Fruit fly (Drosophila melanogaster): ENCODE measurements around the gene CG13361.
A peak's percentile ranks its signal among the peaks of the same experiment; 100 is the strongest.

The CG13361 gene

dm6 chrX:768480-769123 lies 15.1 kb upstream of the CG13361 start:
- no peak for TF ChIP-seq Hr78 (GFP tag; optimal IDR thresholded peaks at IDR 0.05)
- TF ChIP-seq N (GFP tag; optimal IDR thresholded peaks at IDR 0.05), result no peak
- TF ChIP-seq Myc (optimal IDR thresholded peaks at IDR 0.05), result no peak
- no peak for TF ChIP-seq pan (optimal IDR thresholded peaks at IDR 0.05)
- no peak for TF ChIP-seq Mio (GFP tag; optimal IDR thresholded peaks at IDR 0.05)
- TF ChIP-seq sv (GFP tag; optimal IDR thresholded peaks at IDR 0.05), result no peak
- no peak for TF ChIP-seq Rel (GFP tag; optimal IDR thresholded peaks at IDR 0.05)
- no peak for TF ChIP-seq Rel (tag; optimal IDR thresholded peaks at IDR 0.05)
- TF ChIP-seq dmrt93B (GFP tag; optimal IDR thresholded peaks at IDR 0.05), result no peak
- no peak for TF ChIP-seq psq (GFP tag; optimal IDR thresholded peaks at IDR 0.05)
- TF ChIP-seq Hnf4 (GFP tag; optimal IDR thresholded peaks at IDR 0.05), result no peak
- no peak for TF ChIP-seq Dfd (GFP tag; optimal IDR thresholded peaks at IDR 0.05)
- no peak for TF ChIP-seq Hr83 (GFP tag; optimal IDR thresholded peaks at IDR 0.05; ENCODE audit: poor library complexity, severe bottlenecking)

DNA sequence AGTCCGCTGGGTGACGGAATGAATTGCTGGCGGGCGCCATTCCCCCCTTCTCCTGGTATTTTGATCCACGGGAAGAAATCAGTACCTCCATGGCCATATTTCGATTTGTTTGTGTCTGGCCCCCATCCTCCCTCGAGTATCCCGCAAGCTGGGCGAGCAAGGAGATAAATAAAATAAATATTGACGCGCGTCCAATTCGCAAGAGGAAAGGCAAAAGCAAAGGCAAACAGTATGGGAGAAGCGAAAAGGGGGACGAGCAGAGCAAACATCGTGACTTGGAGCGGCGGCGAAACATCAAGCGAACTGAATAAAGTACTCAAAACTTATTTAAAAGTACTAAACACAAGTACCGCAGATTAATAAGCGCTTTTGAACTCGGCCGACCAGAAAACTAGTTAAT lies 14.5 kb upstream of the CG13361 start:
- TF ChIP-seq lola (GFP tag; optimal IDR thresholded peaks at IDR 0.05) (no peak), Hnf4 (GFP tag; optimal IDR thresholded peaks at IDR 0.05) (peak; percentile 61), h (GFP tag; optimal IDR thresholded peaks at IDR 0.05) (peak; percentile 73), ey (GFP tag; optimal IDR thresholded peaks at IDR 0.05) (peak; percentile 35), fru (GFP tag; optimal IDR thresholded peaks at IDR 0.05) (peak; percentile 44), OdsH (GFP tag; optimal IDR thresholded peaks at IDR 0.05) (peak; percentile 57), tai (GFP tag; optimal IDR thresholded peaks at IDR 0.05) (no peak), rgr (GFP tag; optimal IDR thresholded peaks at IDR 0.05) (peak; percentile 69), brk (GFP tag; optimal IDR thresholded peaks at IDR 0.05) (no peak), Dfd (GFP tag; optimal IDR thresholded peaks at IDR 0.05) (no peak), Jra (GFP tag; optimal IDR thresholded peaks at IDR 0.05) (no peak), sage (GFP tag; optimal IDR thresholded peaks at IDR 0.05) (no peak), dl (GFP tag; optimal IDR thresholded peaks at IDR 0.05; ENCODE audit: insufficient read depth in 1 of 2, partially characterized antibody in 2 of 2) (no peak), Myc (optimal IDR thresholded peaks at IDR 0.05) (no peak), woc (GFP tag; optimal IDR thresholded peaks at IDR 0.05) (no peak), pan (optimal IDR thresholded peaks at IDR 0.05) (no peak), GATAd (GFP tag; optimal IDR thresholded peaks at IDR 0.05) (no peak), HLH106 (tag; optimal IDR thresholded peaks at IDR 0.05) (peak; percentile 44), Sp1 (GFP tag; optimal IDR thresholded peaks at IDR 0.05) (peak; percentile 62), CrebA (GFP tag; optimal IDR thresholded peaks at IDR 0.05; ENCODE audit: borderline replicate concordance) (no peak), Abd-B (GFP tag; optimal IDR thresholded peaks at IDR 0.05) (no peak), N (GFP tag; optimal IDR thresholded peaks at IDR 0.05) (no peak), psq (GFP tag; optimal IDR thresholded peaks at IDR 0.05) (peak; percentile 53), Hr83 (GFP tag; optimal IDR thresholded peaks at IDR 0.05; ENCODE audit: poor library complexity, severe bottlenecking) (peak; percentile 65), Vsx2 (GFP tag; optimal IDR thresholded peaks at IDR 0.05; ENCODE audit: partially characterized antibody) (no peak), Dif (GFP tag; optimal IDR thresholded peaks at IDR 0.05; ENCODE audit: partially characterized antibody) (no peak), usp (GFP tag; optimal IDR thresholded peaks at IDR 0.05) (no peak), Rel (GFP tag; optimal IDR thresholded peaks at IDR 0.05) (no peak), Rel (tag; optimal IDR thresholded peaks at IDR 0.05) (peak; percentile 6), foxo (GFP tag; optimal IDR thresholded peaks at IDR 0.05) (peak in 1 of 2 experiments; percentile 46), dmrt93B (GFP tag; optimal IDR thresholded peaks at IDR 0.05) (peak; percentile 48), Mio (GFP tag; optimal IDR thresholded peaks at IDR 0.05) (no peak), CG9705 (GFP tag; optimal IDR thresholded peaks at IDR 0.05) (peak; percentile 32), jim (GFP tag; optimal IDR thresholded peaks at IDR 0.05) (no peak), CG32264 (GFP tag; optimal IDR thresholded peaks at IDR 0.05) (no peak), Hr78 (GFP tag; optimal IDR thresholded peaks at IDR 0.05) (no peak), sv (GFP tag; optimal IDR thresholded peaks at IDR 0.05) (no peak), dsf (GFP tag; optimal IDR thresholded peaks at IDR 0.05; ENCODE audit: borderline replicate concordance) (no peak), br (GFP tag; optimal IDR thresholded peaks at IDR 0.05) (peak; percentile 66)

Data from whole organism, wandering third instar larva.